Worm (Caenorhabditis elegans): ENCODE measurements around the gene srg-20.

srg-20 gene

DNA sequence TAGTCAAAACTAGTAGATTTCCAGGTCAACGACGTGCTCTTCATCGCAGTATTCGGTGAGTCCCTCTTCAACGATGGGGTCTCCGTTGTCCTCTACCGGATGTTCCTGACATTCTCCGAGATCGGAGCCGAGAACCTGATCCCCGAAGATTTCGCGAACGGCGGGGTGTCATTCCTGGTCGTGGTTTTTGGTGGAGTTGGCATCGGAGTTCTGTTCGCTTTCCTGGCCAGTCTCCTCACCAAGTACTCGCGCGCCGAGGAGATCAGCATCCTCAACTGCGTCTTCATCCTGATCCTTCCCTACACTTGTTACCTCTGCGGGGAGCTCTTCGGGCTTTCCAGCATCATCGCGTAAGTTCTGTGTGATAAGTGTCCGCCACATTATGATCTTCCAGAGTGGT lies 36.2 kb downstream of the srg-20 start:
- no peak for TF ChIP-seq nhr-10 (tag; optimal IDR thresholded peaks at IDR 0.05)
- no peak for TF ChIP-seq nhr-129 (tag; optimal IDR thresholded peaks at IDR 0.05)
- TF ChIP-seq alr-1 (tag; optimal IDR thresholded peaks at IDR 0.05): no peak
- no peak for TF ChIP-seq ama-1 (optimal IDR thresholded peaks at IDR 0.05)
- TF ChIP-seq mbf-1 (tag; optimal IDR thresholded peaks at IDR 0.05): no peak

ce11 chrII:1676088-1676487 lies 39.6 kb downstream of the srg-20 start, which contains the start of gene fbxb-17:
fbxb-17 (plus strand) TSS chrII:1676388.
- peak; percentile 1 for TF ChIP-seq nhr-23 (tag; optimal IDR thresholded peaks at IDR 0.05)
- no peak for TF ChIP-seq lin-39 (tag; optimal IDR thresholded peaks at IDR 0.05)
- no peak for TF ChIP-seq nhr-25 (tag; optimal IDR thresholded peaks at IDR 0.05)

DNA sequence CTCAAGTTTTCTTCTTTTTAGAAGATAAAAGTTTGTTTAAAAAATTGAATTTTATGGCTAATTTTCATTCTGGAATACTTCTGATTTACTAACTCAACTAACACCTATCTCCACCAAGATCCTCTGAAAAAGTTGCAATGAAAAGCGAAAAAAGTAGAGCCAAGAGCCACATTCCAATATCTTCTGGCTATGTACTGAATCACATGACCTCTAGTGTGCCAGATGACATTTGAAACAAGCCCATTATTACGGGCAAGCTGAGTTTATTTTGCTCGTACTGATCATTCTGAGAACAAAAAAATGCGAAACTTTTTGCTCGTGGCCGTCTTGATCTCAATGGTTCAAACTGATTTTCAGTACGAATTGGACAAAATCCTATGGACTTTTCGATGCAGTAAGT lies 42.6 kb downstream of the srg-20 start, which contains the start of gene irld-36:
Gene irld-36 (plus strand): TSS at position 301 of the 400 bp plus-strand sequence.
- TF ChIP-seq lin-39 (tag; optimal IDR thresholded peaks at IDR 0.05) (no peak), ztf-1 (GFP tag; conservative IDR thresholded peaks at IDR 0.05) (no peak), nhr-10 (tag; optimal IDR thresholded peaks at IDR 0.05) (no peak), mab-5 (tag; optimal IDR thresholded peaks at IDR 0.05) (no peak), zag-1 (tag; optimal IDR thresholded peaks at IDR 0.05) (no peak), nhr-21 (tag; optimal IDR thresholded peaks at IDR 0.05) (no peak), nhr-6 (tag; optimal IDR thresholded peaks at IDR 0.05) (no peak), F13H6.1 (tag; optimal IDR thresholded peaks at IDR 0.05) (no peak), unc-62 (GFP tag; optimal IDR thresholded peaks at IDR 0.05) (no peak), nhr-11 (tag; optimal IDR thresholded peaks at IDR 0.05) (no peak), alr-1 (tag; optimal IDR thresholded peaks at IDR 0.05) (no peak), peb-1 (tag; optimal IDR thresholded peaks at IDR 0.05) (no peak), elt-3 (tag; optimal IDR thresholded peaks at IDR 0.05) (no peak), lin-13 (GFP tag; optimal IDR thresholded peaks at IDR 0.05) (no peak), aly-2 (tag; optimal IDR thresholded peaks at IDR 0.05) (no peak), gmeb-1 (tag; optimal IDR thresholded peaks at IDR 0.05) (no peak), mbf-1 (tag; optimal IDR thresholded peaks at IDR 0.05) (no peak), dmd-4 (tag; optimal IDR thresholded peaks at IDR 0.05) (no peak), snpc-4 (tag; optimal IDR thresholded peaks at IDR 0.05) (no peak)

ce11 chrII:1682218-1682617 lies 45.7 kb downstream of the srg-20 start, which contains the start of gene fbxb-26:
fbxb-26 (plus strand) TSS chrII:1682518.
- TF ChIP-seq aly-2 (tag; optimal IDR thresholded peaks at IDR 0.05): no peak
- no peak for TF ChIP-seq blmp-1 (tag; optimal IDR thresholded peaks at IDR 0.05; ENCODE audit: insufficient read depth)
- TF ChIP-seq nhr-77 (tag; optimal IDR thresholded peaks at IDR 0.05): no peak
- no peak for TF ChIP-seq elt-3 (tag; optimal IDR thresholded peaks at IDR 0.05)
- TF ChIP-seq nhr-12 (tag; optimal IDR thresholded peaks at IDR 0.05): no peak
- no peak for TF ChIP-seq lsy-2 (tag; optimal IDR thresholded peaks at IDR 0.05)
- TF ChIP-seq zag-1 (tag; optimal IDR thresholded peaks at IDR 0.05): no peak
- no peak for TF ChIP-seq nhr-129 (tag; optimal IDR thresholded peaks at IDR 0.05)
- TF ChIP-seq lin-13 (GFP tag; optimal IDR thresholded peaks at IDR 0.05): no peak
- TF ChIP-seq ztf-1 (GFP tag; conservative IDR thresholded peaks at IDR 0.05): no peak
- TF ChIP-seq nhr-25 (tag; optimal IDR thresholded peaks at IDR 0.05): no peak
- TF ChIP-seq elt-1 (tag; optimal IDR thresholded peaks at IDR 0.05): no peak
- no peak for TF ChIP-seq nhr-11 (tag; optimal IDR thresholded peaks at IDR 0.05)
- TF ChIP-seq snpc-4 (tag; optimal IDR thresholded peaks at IDR 0.05): no peak
- no peak for TF ChIP-seq crh-2 (tag; optimal IDR thresholded peaks at IDR 0.05)
- TF ChIP-seq mab-5 (tag; optimal IDR thresholded peaks at IDR 0.05): no peak

DNA sequence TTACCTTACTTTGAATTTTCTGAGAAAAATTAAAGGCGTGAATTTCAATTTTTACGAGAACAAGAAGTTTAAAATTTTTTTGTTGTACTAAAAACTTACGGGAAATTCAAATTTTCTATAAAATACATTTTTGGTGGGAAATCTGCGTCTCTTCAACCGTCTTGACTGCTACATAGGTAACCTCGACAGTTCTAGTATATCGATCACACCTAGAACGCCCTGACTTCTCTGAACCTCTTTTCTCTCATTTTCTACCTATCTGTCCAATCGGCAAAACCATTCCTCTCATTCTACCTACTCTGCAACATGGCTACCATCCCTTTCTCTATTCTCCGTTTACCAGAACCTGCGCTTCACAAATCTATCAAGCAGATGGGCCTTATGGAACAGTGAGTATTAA lies 47.2 kb downstream of the srg-20 start, which contains the start of gene fbxb-25:
Gene fbxb-25 (plus strand): TSS at position 301 of the 400 bp plus-strand sequence.
- TF ChIP-seq nhr-12 (tag; optimal IDR thresholded peaks at IDR 0.05) (no peak), nhr-21 (tag; optimal IDR thresholded peaks at IDR 0.05) (no peak), F13H6.1 (tag; optimal IDR thresholded peaks at IDR 0.05) (no peak), alr-1 (tag; optimal IDR thresholded peaks at IDR 0.05) (no peak), ama-1 (optimal IDR thresholded peaks at IDR 0.05) (no peak), crh-2 (tag; optimal IDR thresholded peaks at IDR 0.05) (no peak), peb-1 (tag; optimal IDR thresholded peaks at IDR 0.05) (no peak), unc-55 (GFP tag; optimal IDR thresholded peaks at IDR 0.05) (no peak), lin-39 (tag; optimal IDR thresholded peaks at IDR 0.05) (no peak), aly-2 (tag; optimal IDR thresholded peaks at IDR 0.05) (no peak)
